Fruit fly (Drosophila melanogaster): ENCODE measurements around the gene Chmp1.

dm6 chr3L:18638487-18638886 lies 45.4 kb downstream of the Chmp1 start:
- TF ChIP-seq CG12768 (GFP tag; optimal IDR thresholded peaks at IDR 0.05): no peak
- TF ChIP-seq Hr96 (GFP tag; optimal IDR thresholded peaks at IDR 0.05): no peak
- TF ChIP-seq CG7045 (GFP tag; optimal IDR thresholded peaks at IDR 0.05): no peak
- no peak for TF ChIP-seq Crg-1 (GFP tag; optimal IDR thresholded peaks at IDR 0.05)
- TF ChIP-seq bab1 (GFP tag; optimal IDR thresholded peaks at IDR 0.05): no peak
- no peak for TF ChIP-seq CG33017 (tag; optimal IDR thresholded peaks at IDR 0.05)
- no peak for TF ChIP-seq kay (GFP tag; ENCODE audit: borderline replicate concordance)
- TF ChIP-seq CG1620 (GFP tag; optimal IDR thresholded peaks at IDR 0.05): no peak
- TF ChIP-seq tj (GFP tag; optimal IDR thresholded peaks at IDR 0.05): no peak
- no peak for TF ChIP-seq cic (GFP tag; optimal IDR thresholded peaks at IDR 0.05)
